Worm (Caenorhabditis elegans) whole organism, young adult: ENCODE results near the gene nep-12.

Experiments used
- B0019.2 ChIP-seq: fragments of 200-800 bp; sonication (Bioruptor generic); conservative IDR thresholded peaks from 2 replicates; pipeline ENCODE4 v1.3.6; 2022; ENCODE audit warnings: missing genetic modification reagents, missing genetic modification characterization, missing compliant biosample characterization
- F10E7.11 ChIP-seq: sonication (generic microtip); optimal IDR thresholded peaks from 2 replicates; lab custom pipeline; 2017; ENCODE audit warnings: mild to moderate bottlenecking, missing genetic modification characterization, moderate library complexity, missing compliant biosample characterization
- F33H1.4 ChIP-seq: fragments of 200-800 bp; sonication (Bioruptor generic); IDR thresholded peaks from 2 replicates; pipeline ENCODE4 v1.3.6; 2022; ENCODE audit warnings: missing genetic modification reagents, missing genetic modification characterization, missing compliant biosample characterization
- F52B5.7 ChIP-seq: sonication (generic microtip); optimal IDR thresholded peaks from 2 replicates; lab custom pipeline; 2016; ENCODE audit warnings: mild to moderate bottlenecking, missing genetic modification characterization, missing compliant biosample characterization
- T26A5.8 ChIP-seq: sonication (generic microtip); optimal IDR thresholded peaks from 2 replicates; lab custom pipeline; 2016; ENCODE audit warnings: missing genetic modification characterization, missing compliant biosample characterization
- Y53G8AR.9 ChIP-seq: fragments of 200-800 bp; sonication (Bioruptor generic); conservative IDR thresholded peaks from 2 replicates; pipeline ENCODE4 v1.3.6; 2022; ENCODE audit warnings: missing genetic modification reagents, missing genetic modification characterization, missing compliant biosample characterization
- Y56A3A.18 ChIP-seq: fragments of 200-800 bp; sonication (Bioruptor generic); IDR thresholded peaks from 2 replicates; pipeline ENCODE4 v1.3.6; 2022; ENCODE audit warnings: missing genetic modification reagents, missing genetic modification characterization, missing compliant biosample characterization
- ZK185.1 ChIP-seq: sonication (generic microtip); optimal IDR thresholded peaks from 2 replicates; lab custom pipeline; 2016; ENCODE audit warnings: mild to moderate bottlenecking, missing genetic modification characterization, missing compliant biosample characterization; ENCODE audit not compliant: poor library complexity, severe bottlenecking
- akir-1 ChIP-seq: fragments of 200-800 bp; sonication (Bioruptor generic); optimal IDR thresholded peaks from 2 replicates; lab custom pipeline; 2018; ENCODE audit warnings: mild to moderate bottlenecking, missing genetic modification characterization, moderate library complexity, missing compliant biosample characterization
- ccch-3 ChIP-seq: fragments of 200-800 bp; sonication (Bioruptor generic); optimal IDR thresholded peaks from 2 replicates; lab custom pipeline; 2018; ENCODE audit warnings: mild to moderate bottlenecking, missing genetic modification characterization, missing compliant biosample characterization
- ceh-79 ChIP-seq: sonication (generic microtip); optimal IDR thresholded peaks from 2 replicates; lab custom pipeline; 2017; ENCODE audit warnings: mild to moderate bottlenecking, missing genetic modification characterization, missing compliant biosample characterization
- ceh-91 ChIP-seq: fragments of 200-800 bp; sonication (Bioruptor generic); IDR thresholded peaks from 2 replicates; pipeline ENCODE4 v1.3.6; 2022; ENCODE audit warnings: missing genetic modification reagents, missing genetic modification characterization, missing compliant biosample characterization
- dpl-1 ChIP-seq: fragments of 150-350 bp; optimal IDR thresholded peaks from 2 replicates; lab custom pipeline; 2014; ENCODE audit warnings: missing biosample characterization, missing genetic modification reagents, missing genetic modification characterization
- egl-44 ChIP-seq: fragments of 200-800 bp; sonication (Bioruptor generic); IDR thresholded peaks from 2 replicates; pipeline ENCODE4 v1.3.6; 2022; ENCODE audit warnings: missing genetic modification reagents, missing genetic modification characterization, missing compliant biosample characterization
- egrh-3 ChIP-seq: fragments of 200-800 bp; sonication (Bioruptor generic); IDR thresholded peaks from 2 replicates; pipeline ENCODE4 v1.3.6; 2022; ENCODE audit warnings: missing genetic modification reagents, missing genetic modification characterization, missing compliant biosample characterization
- ekl-4 ChIP-seq: fragments of 200-800 bp; sonication (Bioruptor generic); IDR thresholded peaks from 2 replicates; pipeline ENCODE4 v1.3.6; 2022; ENCODE audit warnings: missing genetic modification reagents, missing genetic modification characterization, missing compliant biosample characterization
- fkh-3 ChIP-seq: sonication (generic microtip); optimal IDR thresholded peaks from 2 replicates; lab custom pipeline; 2016; ENCODE audit warnings: mild to moderate bottlenecking, missing genetic modification characterization, missing compliant biosample characterization
- hlh-12 ChIP-seq: sonication (generic microtip); optimal IDR thresholded peaks from 2 replicates; lab custom pipeline; 2016; ENCODE audit warnings: missing genetic modification characterization, missing compliant biosample characterization
- hmg-20 ChIP-seq: fragments of 200-800 bp; sonication (Bioruptor generic); IDR thresholded peaks from 2 replicates; pipeline ENCODE4 v1.3.6; 2022; ENCODE audit warnings: missing genetic modification reagents, missing genetic modification characterization, missing compliant biosample characterization
- hsf-1 ChIP-seq: fragments of 200-800 bp; sonication (Bioruptor generic); IDR thresholded peaks from 2 replicates; pipeline ENCODE4 v1.3.6; 2022; ENCODE audit warnings: missing genetic modification reagents, missing genetic modification characterization, missing compliant biosample characterization
- lag-1 ChIP-seq: fragments of 200-800 bp; sonication (Bioruptor generic); IDR thresholded peaks from 2 replicates; pipeline ENCODE4 v1.3.6; 2022; ENCODE audit warnings: missing genetic modification reagents, missing genetic modification characterization, missing compliant biosample characterization
- lin-35 ChIP-seq, 3 experiments: fragments of 150-350 bp in 2 of 3; sonication (generic microtip) in 1 of 3; optimal IDR thresholded peaks; 2 replicates each; lab custom pipeline; 2014 to 2018; ENCODE audit warnings: missing biosample characterization in 3 of 3, missing genetic modification characterization in 3 of 3, missing genetic modification reagents in 3 of 3
- lin-40 ChIP-seq: sonication (generic microtip); optimal IDR thresholded peaks from 2 replicates; lab custom pipeline; 2016; ENCODE audit warnings: missing genetic modification characterization, mild to moderate bottlenecking, missing compliant biosample characterization, missing genotype, missing genetic modification reagents
- lin-54 ChIP-seq: fragments of 200-800 bp; sonication (Bioruptor generic); optimal IDR thresholded peaks from 2 replicates; lab custom pipeline; 2018; ENCODE audit warnings: mild to moderate bottlenecking, missing genetic modification characterization, missing compliant biosample characterization
- lir-1 ChIP-seq: fragments of 200-800 bp; sonication (Bioruptor generic); conservative IDR thresholded peaks from 2 replicates; pipeline ENCODE4 v1.3.6; 2022; ENCODE audit warnings: missing genetic modification reagents, missing genetic modification characterization, missing compliant biosample characterization
- madf-8 ChIP-seq: fragments of 200-800 bp; sonication (Bioruptor generic); conservative IDR thresholded peaks from 2 replicates; pipeline ENCODE4 v1.3.6; 2022; ENCODE audit warnings: missing genetic modification reagents, missing genetic modification characterization, missing compliant biosample characterization
- mel-28 ChIP-seq: sonication (generic microtip); optimal IDR thresholded peaks from 2 replicates; lab custom pipeline; 2016; ENCODE audit warnings: borderline replicate concordance, mild to moderate bottlenecking, missing genetic modification characterization, missing compliant biosample characterization
- mxl-1 ChIP-seq: sonication (generic microtip); optimal IDR thresholded peaks from 2 replicates; lab custom pipeline; 2016; ENCODE audit warnings: missing genetic modification characterization, missing compliant biosample characterization
- nhr-80 ChIP-seq: sonication (generic microtip); optimal IDR thresholded peaks from 2 replicates; lab custom pipeline; 2016; ENCODE audit warnings: missing genetic modification characterization, missing compliant biosample characterization
- rcor-1 ChIP-seq: fragments of 200-800 bp; sonication (Bioruptor generic); IDR thresholded peaks from 2 replicates; pipeline ENCODE4 v1.3.6; 2022; ENCODE audit warnings: missing genetic modification reagents, missing genetic modification characterization, missing compliant biosample characterization
- snpc-1.3 ChIP-seq: sonication (generic microtip); optimal IDR thresholded peaks from 2 replicates; lab custom pipeline; 2017; ENCODE audit warnings: missing genetic modification characterization, mild to moderate bottlenecking, missing compliant biosample characterization, antibody characterized with exemption, moderate library complexity, missing genotype, missing genetic modification reagents; ENCODE audit not compliant: insufficient read depth
- snpc-4 ChIP-seq, 5 experiments: fragments of 150-350 bp in 1 of 5; sonication (generic microtip) in 4 of 5; optimal IDR thresholded peaks; 2 replicates each; lab custom pipeline; 2014 to 2018; ENCODE audit warnings: missing genetic modification characterization in 5 of 5, missing biosample characterization in 3 of 5, antibody characterized with exemption in 2 of 5, mild to moderate bottlenecking in 2 of 5, missing compliant biosample characterization in 2 of 5, missing genotype in 2 of 5, moderate library complexity in 2 of 5, missing genetic modification reagents in 1 of 5
- tlf-1 ChIP-seq: fragments of 200-800 bp; sonication (Bioruptor generic); optimal IDR thresholded peaks from 2 replicates; lab custom pipeline; 2018; ENCODE audit warnings: mild to moderate bottlenecking, missing genetic modification characterization, missing compliant biosample characterization
- xnd-1 ChIP-seq: sonication (generic microtip); optimal IDR thresholded peaks from 2 replicates; lab custom pipeline; 2016; ENCODE audit warnings: missing genotype, missing genetic modification reagents, missing genetic modification characterization, missing compliant biosample characterization
- zim-3 ChIP-seq: sonication (generic microtip); optimal IDR thresholded peaks from 2 replicates; lab custom pipeline; 2017; ENCODE audit warnings: mild to moderate bottlenecking, missing genetic modification characterization, moderate library complexity, missing compliant biosample characterization

nep-12 gene

DNA sequence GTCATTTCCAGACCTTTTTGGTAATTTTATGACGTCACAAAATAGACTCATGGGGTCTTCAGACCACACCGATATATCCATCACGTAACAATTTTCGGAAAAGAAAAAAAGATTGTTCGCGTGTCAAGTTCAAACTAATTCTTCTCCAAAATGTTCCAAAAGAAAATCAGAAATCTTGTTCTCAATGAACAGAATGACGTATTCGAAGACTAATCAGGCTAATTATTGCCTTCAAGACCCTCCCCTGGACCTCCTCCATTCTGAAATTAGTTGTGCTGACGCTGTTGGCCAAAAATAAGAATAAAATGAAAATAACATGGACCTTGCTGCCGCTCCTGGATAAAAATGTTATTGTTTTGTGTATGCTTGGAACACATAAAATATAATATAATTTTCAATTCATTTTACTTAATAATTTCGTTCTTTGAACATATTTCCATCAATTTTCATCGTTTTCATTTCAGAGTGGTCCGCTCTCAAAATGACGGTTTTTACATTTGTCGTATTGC, 5.6 kb upstream of the nep-12 start, which contains the start of gene F26G1.15 (continued):
- no peak for TF ChIP-seq F33H1.4 (GFP tag; lab: Robert Waterston, UW)

DNA sequence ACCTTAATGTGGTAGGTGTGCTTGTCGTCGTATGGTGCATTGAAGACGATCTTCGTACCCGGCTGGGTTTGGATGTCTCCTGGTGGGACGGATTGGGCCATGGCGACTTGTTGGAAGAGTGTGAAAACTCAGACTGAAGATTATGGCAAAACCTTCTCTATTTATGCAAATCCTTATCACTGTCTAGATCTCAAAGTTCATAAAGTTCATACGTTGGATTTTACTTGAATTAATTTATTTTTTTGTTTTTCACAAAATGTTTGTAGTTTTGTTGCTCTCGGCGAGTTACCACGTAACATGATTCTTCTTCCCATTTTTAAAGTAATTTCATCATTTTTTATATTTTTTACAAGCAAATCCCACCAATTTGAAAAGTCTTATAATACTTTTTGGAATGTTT, 1.8 kb upstream of the nep-12 start, which contains the start of gene msp-3:
Gene msp-3, minus strand, starts transcription at position 101 of the 400 bp plus-strand sequence.
- TF ChIP-seq rcor-1 (GFP tag; lab: Robert Waterston, UW) (no peak), T26A5.8 (tag; lab: Kevin White, UChicago) (no peak), hsf-1 (GFP tag; lab: Robert Waterston, UW) (no peak), tlf-1 (GFP tag; lab: Kevin White, UChicago) (no peak), ekl-4 (GFP tag; lab: Robert Waterston, UW) (no peak), zim-3 (no peak), fkh-3 (tag; lab: Kevin White, UChicago) (no peak), F52B5.7 (tag; lab: Kevin White, UChicago) (no peak), lag-1 (no peak), snpc-1.3 (no peak), hmg-20 (GFP tag; lab: Robert Waterston, UW) (no peak), akir-1 (GFP tag; lab: Kevin White, UChicago) (no peak), B0019.2 (GFP tag; lab: Robert Waterston, UW) (no peak), Y56A3A.18 (GFP tag; lab: Robert Waterston, UW) (no peak), lin-40 (tag; lab: Kevin White, UChicago) (no peak), egrh-3 (GFP tag; lab: Robert Waterston, UW) (no peak), mxl-1 (tag; lab: Kevin White, UChicago) (no peak), nhr-80 (no peak), lin-54 (GFP tag; lab: Kevin White, UChicago) (no peak)

DNA sequence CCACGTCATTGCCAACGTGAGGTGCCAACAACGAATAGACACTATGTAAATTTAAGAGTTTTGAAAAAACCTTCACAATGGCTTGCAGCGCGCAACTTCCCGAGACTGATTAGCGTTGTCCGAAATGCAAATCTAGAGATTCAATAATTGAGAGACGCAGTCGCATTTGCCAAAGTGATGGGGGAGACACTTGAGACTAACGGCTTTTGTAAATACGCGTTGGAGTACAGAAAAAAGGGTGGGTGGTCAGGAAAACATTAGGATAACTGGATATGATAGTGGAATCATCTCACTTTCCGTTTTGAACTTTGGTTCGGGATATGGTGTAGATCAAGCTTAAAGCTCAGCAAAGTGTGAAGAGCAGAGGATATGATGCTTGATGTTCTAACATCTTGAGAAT, 4.6 kb downstream of the nep-12 start:
- TF ChIP-seq rcor-1 (GFP tag; lab: Robert Waterston, UW), result no peak
- TF ChIP-seq, all 124 proteins: peak for 0

DNA sequence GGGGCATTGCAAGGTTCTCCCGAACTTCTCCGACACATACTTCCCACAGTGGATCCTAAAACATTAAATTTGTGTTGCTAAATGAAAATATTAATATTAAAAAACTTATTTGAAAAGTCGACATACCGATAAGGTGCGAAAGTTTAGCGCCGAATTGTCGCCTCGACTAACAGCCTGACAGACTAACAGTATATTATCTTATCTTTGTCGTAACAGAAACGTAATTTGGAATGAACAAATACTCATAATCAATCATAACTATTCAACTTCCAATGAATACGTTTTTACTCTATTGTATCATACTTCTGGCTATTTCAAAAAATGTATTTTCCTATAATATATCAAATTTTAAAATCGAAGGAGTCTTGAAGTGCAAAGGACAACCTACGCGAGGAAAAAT, 7.4 kb downstream of the nep-12 start, which contains the start of gene F26G1.11:
Gene F26G1.11, plus strand, starts transcription at position 205 of the 400 bp plus-strand sequence.
- no peak for TF ChIP-seq F10E7.11 (tag; lab: Kevin White, UChicago)
- TF ChIP-seq madf-8 (GFP tag; lab: Robert Waterston, UW), result no peak
- TF ChIP-seq nhr-80, result peak; percentile 38
- no peak for TF ChIP-seq hlh-12 (tag; lab: Kevin White, UChicago)
- TF ChIP-seq ekl-4 (GFP tag; lab: Robert Waterston, UW), result no peak
- TF ChIP-seq dpl-1 (GFP tag; lab: Kevin White, UChicago), result no peak
- TF ChIP-seq ceh-91 (GFP tag; lab: Robert Waterston, UW), result no peak
- no peak for TF ChIP-seq ceh-79 (tag; lab: Kevin White, UChicago)

DNA sequence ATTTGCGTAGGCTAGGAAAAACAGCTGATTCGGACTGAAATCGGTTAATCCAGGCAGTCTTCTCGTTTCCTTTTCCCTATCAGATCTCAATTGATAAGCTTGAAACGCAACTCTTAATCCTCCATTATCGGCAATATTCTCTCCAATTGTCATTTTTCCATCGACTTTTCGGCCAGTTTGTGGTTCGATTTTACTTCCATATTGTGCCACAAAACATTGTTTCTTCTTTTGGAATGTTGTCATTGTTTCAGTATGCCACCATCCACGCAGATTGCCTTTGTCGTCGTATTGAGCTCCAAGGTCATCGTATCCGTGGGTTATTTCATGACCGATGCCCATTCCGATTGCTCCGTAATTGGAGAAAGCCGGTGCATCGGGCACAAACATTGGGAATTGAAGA, 8.5 kb downstream of the nep-12 start:
- no peak for TF ChIP-seq fkh-3 (tag; lab: Kevin White, UChicago)
- no peak for TF ChIP-seq ccch-3
- TF ChIP-seq lin-35 (GFP tag; optimal IDR thresholded peaks at IDR 0.05; lab: Kevin White, UChicago), result no peak
- no peak for TF ChIP-seq Y53G8AR.9
- TF ChIP-seq lir-1 (GFP tag; lab: Robert Waterston, UW), result no peak
- TF ChIP-seq egl-44 (GFP tag; lab: Robert Waterston, UW), result no peak
- no peak for TF ChIP-seq hmg-20 (GFP tag; lab: Robert Waterston, UW)
- no peak for TF ChIP-seq xnd-1
- no peak for TF ChIP-seq snpc-4 (GFP tag; optimal IDR thresholded peaks at IDR 0.05; lab: Kevin White, UChicago)
- no peak for TF ChIP-seq snpc-4 (tag; optimal IDR thresholded peaks at IDR 0.05; lab: Kevin White, UChicago)
- TF ChIP-seq mel-28 (tag; lab: Kevin White, UChicago), result no peak
- no peak for TF ChIP-seq ZK185.1
- TF ChIP-seq, all 124 proteins: peak for 0
